Worm (Caenorhabditis elegans): Measurements from ENCODE around the gene F54E4.4.

F54E4.4 gene

DNA sequence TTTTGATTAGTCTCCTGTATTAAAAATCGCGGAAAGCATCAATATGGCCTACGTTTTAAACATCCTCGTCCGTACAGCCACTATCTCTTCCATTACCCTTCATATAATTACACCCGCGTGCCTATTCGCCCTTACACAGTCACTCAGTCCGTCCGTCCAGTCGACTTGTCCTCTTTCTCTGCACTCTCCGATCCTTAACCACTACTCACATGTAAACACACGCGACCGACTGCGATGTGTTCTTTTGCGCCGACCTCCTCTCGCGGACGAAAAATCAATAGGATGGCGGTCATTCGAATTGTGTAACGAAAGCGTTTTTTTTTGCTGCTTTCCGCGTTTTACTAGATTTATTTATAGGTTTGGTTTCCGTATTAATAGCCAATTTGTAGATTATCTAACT lies 42.6 kb downstream of the F54E4.4 start, which contains the start of gene eor-2 (continued):
- TF ChIP-seq lag-1 (GFP tag; IDR thresholded peaks at IDR 0.05): no peak
- TF ChIP-seq ztf-6 (GFP tag; IDR thresholded peaks at IDR 0.05): no peak
- TF ChIP-seq hlh-26 (GFP tag; conservative IDR thresholded peaks at IDR 0.05): no peak

DNA sequence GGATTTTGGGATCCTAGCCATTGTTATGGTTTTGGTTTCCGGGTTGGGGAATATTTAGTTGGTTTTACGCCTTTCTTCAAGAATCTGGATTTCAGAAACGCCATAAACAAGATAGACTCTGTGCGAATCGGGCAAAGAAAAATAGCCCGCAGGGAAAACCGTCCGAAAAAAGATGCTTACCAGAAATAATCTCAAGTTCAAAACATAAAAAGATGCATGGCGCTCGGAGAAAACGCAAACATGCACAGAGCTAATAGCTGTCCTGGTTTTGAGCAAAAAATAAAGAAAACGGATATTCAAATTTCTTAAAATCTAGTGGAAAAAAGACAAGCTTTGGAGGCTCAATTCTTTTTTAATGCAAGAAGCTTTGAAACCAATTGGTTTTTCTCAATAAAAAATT lies 46.0 kb downstream of the F54E4.4 start, which contains the start of gene C44H4.6:
Gene C44H4.6 (minus strand): TSS at position 101 of the 400 bp plus-strand sequence.
- TF ChIP-seq snpc-4 (GFP tag; optimal IDR thresholded peaks at IDR 0.05) (no peak), snpc-4 (tag; optimal IDR thresholded peaks at IDR 0.05) (no peak), F55B11.4 (tag; optimal IDR thresholded peaks at IDR 0.05; ENCODE audit: borderline replicate concordance, insufficient read depth) (no peak), nfyb-1 (GFP tag; IDR thresholded peaks at IDR 0.05) (no peak), sdz-38 (tag; optimal IDR thresholded peaks at IDR 0.05) (no peak), repo-1 (tag; optimal IDR thresholded peaks at IDR 0.05) (no peak), zim-3 (tag; optimal IDR thresholded peaks at IDR 0.05) (no peak), aptf-3 (GFP tag; IDR thresholded peaks at IDR 0.05) (no peak), dox-1 (GFP tag; IDR thresholded peaks at IDR 0.05) (no peak), lin-26 (GFP tag; IDR thresholded peaks at IDR 0.05) (no peak), sea-2 (GFP tag; IDR thresholded peaks at IDR 0.05) (no peak), madf-8 (GFP tag; conservative IDR thresholded peaks at IDR 0.05) (no peak), hmg-20 (GFP tag; IDR thresholded peaks at IDR 0.05) (no peak), ceh-100 (GFP tag; IDR thresholded peaks at IDR 0.05) (no peak), nfya-1 (tag; optimal IDR thresholded peaks at IDR 0.05; ENCODE audit: borderline replicate concordance, insufficient read depth) (no peak), dpl-1 (GFP tag; optimal IDR thresholded peaks at IDR 0.05) (no peak)

DNA sequence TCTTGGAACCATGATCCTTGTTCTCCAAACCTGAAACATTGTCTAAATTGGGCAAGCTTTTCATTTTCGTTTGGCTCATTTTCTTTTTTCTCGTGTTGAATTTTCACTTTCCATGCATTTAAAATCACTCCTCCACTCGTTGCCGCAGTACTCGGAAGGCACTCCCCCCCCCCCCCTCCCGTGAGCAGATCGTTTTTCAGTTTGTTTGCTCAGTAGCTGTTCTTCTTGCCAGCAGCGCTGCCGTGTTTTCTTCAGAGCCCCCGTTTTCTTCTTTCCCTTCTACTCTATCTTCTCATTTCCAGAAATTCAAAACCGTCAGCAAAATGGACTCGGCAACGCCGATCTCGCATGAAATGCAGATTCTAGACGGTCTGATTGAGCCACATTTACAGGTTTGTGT lies 50.5 kb downstream of the F54E4.4 start, which contains the start of gene C44H4.8:
Gene C44H4.8 (plus strand): TSS at position 301 of the 400 bp plus-strand sequence.
- no peak for TF ChIP-seq ccch-3 (GFP tag; optimal IDR thresholded peaks at IDR 0.05)
- no peak for TF ChIP-seq tbx-9 (tag; optimal IDR thresholded peaks at IDR 0.05; ENCODE audit: borderline replicate concordance)
- no peak for TF ChIP-seq madf-10 (tag; optimal IDR thresholded peaks at IDR 0.05)
- TF ChIP-seq F23B12.7 (tag; optimal IDR thresholded peaks at IDR 0.05; ENCODE audit: insufficient read depth): no peak
- TF ChIP-seq egl-18 (GFP tag; IDR thresholded peaks at IDR 0.05): no peak
- no peak for TF ChIP-seq hmg-1.2 (GFP tag; IDR thresholded peaks at IDR 0.05)
- no peak for TF ChIP-seq lir-1 (GFP tag; conservative IDR thresholded peaks at IDR 0.05)
- no peak for TF ChIP-seq egl-44 (GFP tag; IDR thresholded peaks at IDR 0.05)
- TF ChIP-seq hrde-1 (tag; optimal IDR thresholded peaks at IDR 0.05; ENCODE audit: borderline replicate concordance): no peak
- no peak for TF ChIP-seq nhr-179 (tag; optimal IDR thresholded peaks at IDR 0.05)
- TF ChIP-seq F55B11.4 (tag; optimal IDR thresholded peaks at IDR 0.05; ENCODE audit: borderline replicate concordance, insufficient read depth): no peak
- no peak for TF ChIP-seq snpc-4 (GFP tag; optimal IDR thresholded peaks at IDR 0.05)
- TF ChIP-seq snpc-4 (tag; optimal IDR thresholded peaks at IDR 0.05): no peak
- TF ChIP-seq B0019.2 (GFP tag; conservative IDR thresholded peaks at IDR 0.05): no peak
- TF ChIP-seq sea-2 (GFP tag; IDR thresholded peaks at IDR 0.05): no peak
- no peak for TF ChIP-seq lin-54 (GFP tag; optimal IDR thresholded peaks at IDR 0.05)
- no peak for TF ChIP-seq mes-4 (tag; optimal IDR thresholded peaks at IDR 0.05)
- TF ChIP-seq unc-62 (GFP tag; optimal IDR thresholded peaks at IDR 0.05): no peak
- TF ChIP-seq fkh-3 (tag; optimal IDR thresholded peaks at IDR 0.05): no peak
- no peak for TF ChIP-seq Y53G8AR.9 (GFP tag; conservative IDR thresholded peaks at IDR 0.05)

DNA sequence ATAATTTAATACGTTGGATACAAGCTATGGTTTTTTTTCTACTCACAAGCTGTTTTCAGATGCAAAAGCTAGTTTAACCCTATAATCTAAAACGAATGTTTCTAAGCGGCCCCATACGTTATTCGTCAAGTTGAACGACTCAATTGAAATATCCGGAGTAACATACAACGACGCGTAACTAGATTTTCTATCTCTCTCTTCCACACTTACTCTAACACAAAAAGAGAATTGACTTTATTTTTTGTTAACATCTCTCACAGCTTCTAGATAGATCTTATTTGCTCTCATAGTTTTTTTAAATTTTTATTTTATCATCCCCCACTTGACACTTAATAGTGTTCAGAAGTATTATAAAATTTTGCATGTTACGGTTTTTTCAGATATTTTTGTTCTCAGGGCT lies 52.1 kb downstream of the F54E4.4 start:
- TF ChIP-seq lin-40 (tag; optimal IDR thresholded peaks at IDR 0.05): no peak
- no peak for TF ChIP-seq athp-1 (tag; optimal IDR thresholded peaks at IDR 0.05)
- TF ChIP-seq akir-1 (GFP tag; optimal IDR thresholded peaks at IDR 0.05): no peak
